Fruit fly (Drosophila melanogaster) whole organism, embryonic: ENCODE results near the gene CG17107.

Experiments
- CG1233 ChIP-seq: fragments of 200-800 bp; sonication (Bioruptor generic); optimal IDR thresholded peaks from 4 replicates; lab custom pipeline; 2018; ENCODE audit warnings: missing biosample characterization, mild to moderate bottlenecking, missing genetic modification characterization
- CG17612 ChIP-seq: fragments of 200-800 bp; sonication (Bioruptor generic); IDR thresholded peaks from 2 replicates; pipeline ENCODE4 v1.3.6; 2022; ENCODE audit warnings: missing biosample characterization, missing genetic modification characterization
- D19A ChIP-seq: fragments of 200-800 bp; optimal IDR thresholded peaks from 3 replicates; lab custom pipeline; 2019; ENCODE audit warnings: missing biosample characterization, mild to moderate bottlenecking, missing genetic modification characterization, moderate library complexity
- Dip3 ChIP-seq: fragments of 200-800 bp; sonication (Bioruptor generic); optimal IDR thresholded peaks from 3 replicates; lab custom pipeline; 2016; ENCODE audit warnings: missing biosample characterization, missing genetic modification characterization
- disco-r ChIP-seq: fragments of 200-800 bp; sonication (Bioruptor generic); optimal IDR thresholded peaks from 2 replicates; lab custom pipeline; 2016; ENCODE audit warnings: missing biosample characterization, missing genetic modification characterization

- TF ChIP-seq CG1233 (GFP tag; lab: Kevin White, UChicago) (no peak), Dip3 (GFP tag; lab: Kevin White, UChicago) (no peak), disco-r (GFP tag; lab: Kevin White, UChicago) (no peak), D19A (tag; lab: Kevin White, UChicago) (no peak), CG17612 (GFP tag; lab: Robert Waterston, UW) (no peak)
Observed at dm6 chr2L:10729955-10730354, 48.3 kb downstream of the CG17107 start, which contains the start of gene CG17118.
